Worm (Caenorhabditis elegans): ENCODE measurements around the gene F07C3.2.

- TF ChIP-seq flt-1 (GFP tag; IDR thresholded peaks at IDR 0.05) (no peak), sea-1 (GFP tag; conservative IDR thresholded peaks at IDR 0.05) (no peak), ama-1 (optimal IDR thresholded peaks at IDR 0.05) (no peak), tbx-11 (GFP tag; IDR thresholded peaks at IDR 0.05) (no peak), pes-1 (GFP tag; IDR thresholded peaks at IDR 0.05) (no peak)
Observed at ce11 chrV:9262708-9263107, 36.8 kb downstream of the F07C3.2 start.
